Worm (Caenorhabditis elegans) whole organism, L4/young adult: ENCODE results near the gene F29A7.6.

Experiments
- W03F9.2 ChIP-seq: fragments of 150-350 bp; optimal IDR thresholded peaks from 2 replicates; lab custom pipeline; 2014; ENCODE audit warnings: missing biosample characterization, missing genetic modification characterization
- him-1 ChIP-seq: sonication (generic microtip); optimal IDR thresholded peaks from 2 replicates; lab custom pipeline; 2016; ENCODE audit warnings: missing genotype, missing genetic modification reagents, missing genetic modification characterization, missing compliant biosample characterization

- TF ChIP-seq him-1 (tag; lab: Kevin White, UChicago) (no peak), W03F9.2 (tag; lab: Kevin White, UChicago) (no peak)
Measured at ce11 chrII:2749595-2750048, 2.8 kb downstream of the F29A7.6 start, which contains the start of gene F29A7.4.
